Worm (Caenorhabditis elegans) whole organism, L4 larva: ENCODE measurements around the gene wdr-5.3.

Source experiments
- aha-1 ChIP-seq: fragments of 150-350 bp; peaks from one replicate; lab custom pipeline; 2014; ENCODE audit warnings: missing biosample characterization, missing genetic modification characterization
- ama-1 ChIP-seq: fragments of 150-350 bp; optimal IDR thresholded peaks from 2 replicates; lab custom pipeline; 2014; ENCODE audit warnings: inconsistent platforms, mixed read lengths
- cey-2 ChIP-seq: sonication (generic microtip); optimal IDR thresholded peaks from 3 replicates; lab custom pipeline; 2017; ENCODE audit warnings: missing genetic modification characterization, mild to moderate bottlenecking, missing compliant biosample characterization, antibody characterized with exemption, borderline replicate concordance; ENCODE audit not compliant: insufficient read depth
- daf-8 ChIP-seq: fragments of 200-800 bp; sonication (Bioruptor generic); IDR thresholded peaks from 2 replicates; pipeline ENCODE4 v1.3.6; 2022; ENCODE audit warnings: missing genetic modification characterization, missing compliant biosample characterization
- dpl-1 ChIP-seq: fragments of 150-350 bp; optimal IDR thresholded peaks from 2 replicates; lab custom pipeline; 2014; ENCODE audit warnings: missing biosample characterization, missing genetic modification reagents, missing genetic modification characterization
- mes-2 ChIP-seq: sonication (generic microtip); optimal IDR thresholded peaks from 2 replicates; lab custom pipeline; 2016; ENCODE audit warnings: missing genotype, mild to moderate bottlenecking, missing genetic modification characterization, missing compliant biosample characterization; ENCODE audit not compliant: poor library complexity, severe bottlenecking
- nhr-11 ChIP-seq: fragments of 150-350 bp; optimal IDR thresholded peaks from 2 replicates; lab custom pipeline; 2014; ENCODE audit warnings: missing biosample characterization, missing genetic modification characterization
- nhr-42 ChIP-seq: fragments of 200-800 bp; sonication (Bioruptor generic); IDR thresholded peaks from 2 replicates; pipeline ENCODE4 v1.3.6; 2022; ENCODE audit warnings: missing genetic modification characterization, missing compliant biosample characterization
- pha-4 ChIP-seq, 2 experiments: fragments of 150-350 bp in 1 of 2; fragments of 200-800 bp in 1 of 2; sonication (Bioruptor generic) in 1 of 2; IDR thresholded peaks in 1 of 2; optimal IDR thresholded peaks in 1 of 2; 2 replicates each; pipeline versions ENCODE4 v1.3.6 to Lab custom; 2014 to 2022; ENCODE audit warnings: missing genetic modification characterization in 2 of 2, missing genetic modification reagents in 2 of 2, missing biosample characterization in 1 of 2, missing compliant biosample characterization in 1 of 2
- pqm-1 ChIP-seq: sonication (generic microtip); optimal IDR thresholded peaks from 2 replicates; lab custom pipeline; 2017; ENCODE audit warnings: missing biosample characterization, missing genetic modification characterization
- snpc-4 ChIP-seq: fragments of 150-350 bp; optimal IDR thresholded peaks from 2 replicates; lab custom pipeline; 2014; ENCODE audit warnings: missing biosample characterization, missing genetic modification characterization
- unc-39 ChIP-seq: sonication (generic microtip); optimal IDR thresholded peaks from 2 replicates; lab custom pipeline; 2017; ENCODE audit warnings: missing biosample characterization, missing genetic modification characterization
- unc-62 ChIP-seq, 3 experiments: fragments of 150-350 bp in 1 of 3; sonication (generic microtip); optimal IDR thresholded peaks in 2 of 3; peaks in 1 of 3; 1 replicate in 1 of 3; 2 replicates in 2 of 3; lab custom pipeline; 2014 to 2017; ENCODE audit warnings: missing biosample characterization in 3 of 3, missing genetic modification characterization in 3 of 3, missing genetic modification reagents in 3 of 3, missing genotype in 1 of 3
- ztf-11 ChIP-seq: fragments of 150-350 bp; optimal IDR thresholded peaks from 2 replicates; lab custom pipeline; 2014; ENCODE audit warnings: missing biosample characterization, missing genetic modification characterization

DNA sequence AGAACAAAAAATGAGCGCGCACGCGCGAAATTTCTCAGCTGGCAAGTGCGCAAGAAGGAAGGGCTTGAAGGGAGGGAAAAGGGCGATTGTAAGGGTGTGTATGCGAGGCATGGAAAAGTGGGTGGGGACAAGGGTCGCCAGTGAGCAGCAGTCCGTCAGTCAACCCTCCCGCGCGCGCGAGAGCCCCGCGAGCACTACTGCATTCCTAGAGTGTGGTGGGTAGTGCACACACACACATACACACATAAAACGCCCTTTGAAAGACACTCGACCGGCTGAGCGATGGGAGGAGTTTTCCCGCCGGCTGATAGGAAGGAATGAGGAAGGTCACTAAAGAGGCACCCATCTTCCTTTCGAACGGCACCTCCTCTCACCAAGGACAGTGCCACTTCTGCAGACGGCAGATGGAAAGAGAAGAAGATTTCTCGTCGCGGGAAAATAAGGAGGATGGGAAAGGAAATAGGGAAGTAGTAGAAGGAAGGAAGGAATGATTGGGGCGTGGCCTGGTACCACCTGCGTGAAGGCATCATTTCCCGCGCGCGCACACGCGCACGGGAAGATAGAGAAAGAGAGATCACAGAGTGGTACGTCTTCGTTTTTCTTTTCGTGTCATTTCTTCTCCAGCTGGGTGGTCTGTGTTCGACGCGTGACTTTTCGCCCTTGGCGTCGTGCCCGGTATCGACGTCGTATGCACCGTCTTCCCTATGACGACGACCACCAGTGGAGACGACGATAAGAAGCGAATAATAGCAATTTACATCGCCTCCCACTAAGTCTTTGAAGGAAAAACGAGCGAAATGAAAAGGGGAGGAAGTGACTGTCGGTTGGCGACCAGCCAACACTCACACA, 19.8 kb upstream of the wdr-5.3 start:
- TF ChIP-seq snpc-4 (tag; lab: Kevin White, UChicago): no peak
- no peak for TF ChIP-seq pqm-1 (tag; lab: Kevin White, UChicago)
- TF ChIP-seq aha-1 (tag; lab: Kevin White, UChicago): peak; percentile 99
- TF ChIP-seq cey-2 (tag; lab: Kevin White, UChicago): peak; percentile 83
- TF ChIP-seq pha-4 (GFP tag; IDR thresholded peaks at IDR 0.05; lab: Robert Waterston, UW): no peak
- no peak for TF ChIP-seq pha-4 (tag; optimal IDR thresholded peaks at IDR 0.05; lab: Kevin White, UChicago)
- TF ChIP-seq mes-2 (tag; lab: Kevin White, UChicago): peak; percentile 31
- no peak for TF ChIP-seq ztf-11 (tag; lab: Kevin White, UChicago)
- TF ChIP-seq ama-1 (lab: Kevin White, UChicago): no peak
- no peak for TF ChIP-seq unc-39 (tag; lab: Kevin White, UChicago)
- TF ChIP-seq dpl-1 (GFP tag; lab: Kevin White, UChicago): peak; percentile 24
- peak in 1 of 2 experiments; percentile 98 for TF ChIP-seq unc-62 (GFP tag; optimal IDR thresholded peaks at IDR 0.05 in 1 of 2; lab: Kevin White, UChicago)
- no peak for TF ChIP-seq unc-62 (tag; optimal IDR thresholded peaks at IDR 0.05; lab: Kevin White, UChicago)
- no peak for TF ChIP-seq nhr-42
- no peak for TF ChIP-seq daf-8 (GFP tag; lab: Robert Waterston, UW)
- no peak for TF ChIP-seq nhr-11 (tag; lab: Kevin White, UChicago)
